Worm (Caenorhabditis elegans) whole organism, early embryonic: ENCODE results near the gene Y82E9BR.5.

Source experiments
- B0310.2 ChIP-seq: sonication (generic microtip); optimal IDR thresholded peaks from 2 replicates; lab custom pipeline; 2016; ENCODE audit warnings: mild to moderate bottlenecking, missing genetic modification characterization, missing compliant biosample characterization
- aly-1 ChIP-seq: sonication (generic microtip); optimal IDR thresholded peaks from 2 replicates; lab custom pipeline; 2016; ENCODE audit warnings: missing genetic modification characterization, missing compliant biosample characterization
- ama-1 ChIP-seq: fragments of 150-350 bp; optimal IDR thresholded peaks from 2 replicates; lab custom pipeline; 2014
- ets-7 ChIP-seq: sonication (generic microtip); optimal IDR thresholded peaks from 2 replicates; lab custom pipeline; 2016; ENCODE audit warnings: missing genotype, missing genetic modification characterization, missing compliant biosample characterization
- hmbx-1 ChIP-seq: sonication (generic microtip); optimal IDR thresholded peaks from 2 replicates; lab custom pipeline; 2016; ENCODE audit warnings: mild to moderate bottlenecking, missing genetic modification characterization, missing compliant biosample characterization
- hmg-4 ChIP-seq: fragments of 200-800 bp; sonication (Bioruptor generic); optimal IDR thresholded peaks from 2 replicates; lab custom pipeline; 2018; ENCODE audit warnings: mild to moderate bottlenecking, missing genetic modification characterization, missing compliant biosample characterization
- hnd-1 ChIP-seq: sonication (generic microtip); optimal IDR thresholded peaks from 2 replicates; lab custom pipeline; 2016; ENCODE audit warnings: missing genetic modification characterization, missing compliant biosample characterization
- tbx-37 ChIP-seq: fragments of 200-800 bp; sonication (Bioruptor generic); conservative IDR thresholded peaks from 2 replicates; pipeline ENCODE4 v1.3.6; 2022; ENCODE audit warnings: missing genetic modification reagents, missing genetic modification characterization, missing compliant biosample characterization
- tra-4 ChIP-seq: sonication (generic microtip); optimal IDR thresholded peaks from 2 replicates; lab custom pipeline; 2017; ENCODE audit warnings: missing genetic modification characterization, missing compliant biosample characterization

- TF ChIP-seq ama-1 (lab: Kevin White, UChicago) (no peak), hmbx-1 (tag; lab: Kevin White, UChicago) (no peak), tbx-37 (GFP tag; lab: Robert Waterston, UW) (no peak), tra-4 (tag; lab: Kevin White, UChicago) (no peak), ets-7 (tag; lab: Kevin White, UChicago) (no peak), hmg-4 (GFP tag; lab: Kevin White, UChicago) (no peak), B0310.2 (tag; lab: Kevin White, UChicago) (no peak), aly-1 (tag; lab: Kevin White, UChicago) (no peak), hnd-1 (tag; lab: Kevin White, UChicago) (no peak)
These were observed 35.0 kb downstream of the Y82E9BR.5 start, which contains the start of gene Y82E9BR.3 for ce11 chrIII:1419146-1419636.
